Fruit fly (Drosophila melanogaster) whole organism, embryonic: ENCODE results near the gene uncNacbeta.

Source experiments
- Atf3 ChIP-seq: fragments of 200-800 bp; sonication (Bioruptor generic); optimal IDR thresholded peaks from 3 replicates; lab custom pipeline; 2016; ENCODE audit warnings: missing biosample characterization, missing genetic modification characterization
- CG10366 ChIP-seq: fragments of 200-800 bp; sonication (Bioruptor generic); IDR thresholded peaks from 2 replicates; pipeline ENCODE4 v1.3.6; 2022; ENCODE audit warnings: missing biosample characterization, missing genetic modification characterization
- CG10462 ChIP-seq: fragments of 200-800 bp; sonication (Bioruptor generic); optimal IDR thresholded peaks from 2 replicates; lab custom pipeline; 2016; ENCODE audit warnings: missing biosample characterization, missing genetic modification characterization
- CG12769 ChIP-seq: fragments of 200-800 bp; sonication (Bioruptor generic); optimal IDR thresholded peaks from 2 replicates; lab custom pipeline; 2019; ENCODE audit warnings: missing biosample characterization, mild to moderate bottlenecking, missing genetic modification characterization, moderate library complexity
- CG13424 ChIP-seq: fragments of 200-800 bp; sonication (Bioruptor generic); optimal IDR thresholded peaks from 2 replicates; lab custom pipeline; 2019; ENCODE audit warnings: missing biosample characterization, mild to moderate bottlenecking, missing genetic modification characterization, moderate library complexity
- CG1529 ChIP-seq: fragments of 200-800 bp; sonication (Bioruptor generic); optimal IDR thresholded peaks from 3 replicates; lab custom pipeline; 2018; ENCODE audit warnings: missing biosample characterization, missing genetic modification characterization
- CG17186 ChIP-seq: fragments of 200-800 bp; sonication (Bioruptor generic); optimal IDR thresholded peaks from 3 replicates; lab custom pipeline; 2017; ENCODE audit warnings: missing biosample characterization, missing genetic modification reagents, missing genetic modification characterization
- CG17829 ChIP-seq: fragments of 200-800 bp; optimal IDR thresholded peaks from 2 replicates; lab custom pipeline; 2019; ENCODE audit warnings: missing biosample characterization, mild to moderate bottlenecking, missing genetic modification characterization, moderate library complexity
- CG18262 ChIP-seq: fragments of 200-800 bp; optimal IDR thresholded peaks from 3 replicates; lab custom pipeline; 2019; ENCODE audit warnings: missing biosample characterization, mild to moderate bottlenecking, missing genetic modification characterization, moderate library complexity
- CG2199 ChIP-seq: fragments of 200-800 bp; sonication (Bioruptor generic); IDR thresholded peaks from 3 replicates; pipeline ENCODE4 v1.3.6; 2022; ENCODE audit warnings: missing biosample characterization, missing genetic modification characterization
- CG30431 ChIP-seq: fragments of 200-800 bp; sonication (Bioruptor generic); optimal IDR thresholded peaks from 2 replicates; lab custom pipeline; 2017; ENCODE audit warnings: missing biosample characterization, missing genetic modification characterization
- CG31388 ChIP-seq: fragments of 200-800 bp; sonication (Bioruptor generic); optimal IDR thresholded peaks from 2 replicates; lab custom pipeline; 2016; ENCODE audit warnings: missing biosample characterization, missing genetic modification characterization
- CG31441 ChIP-seq: fragments of 200-800 bp; sonication (Bioruptor generic); IDR thresholded peaks from 2 replicates; pipeline ENCODE4 v1.3.6; 2022; ENCODE audit warnings: missing biosample characterization, missing genetic modification characterization
- CG34224 ChIP-seq: fragments of 200-800 bp; sonication (Bioruptor generic); IDR thresholded peaks from 3 replicates; pipeline ENCODE4 v1.3.6; 2022; ENCODE audit warnings: missing biosample characterization, missing genetic modification characterization; ENCODE audit not compliant: partially characterized antibody
- CG3995 ChIP-seq: fragments of 200-800 bp; sonication (Bioruptor generic); optimal IDR thresholded peaks from 3 replicates; lab custom pipeline; 2016; ENCODE audit warnings: missing biosample characterization, missing genetic modification characterization
- CG4820 ChIP-seq: fragments of 200-800 bp; sonication (Bioruptor generic); optimal IDR thresholded peaks from 3 replicates; lab custom pipeline; 2016; ENCODE audit warnings: missing biosample characterization, missing genetic modification characterization
- CG7556 ChIP-seq: fragments of 200-800 bp; sonication (Bioruptor generic); optimal IDR thresholded peaks from 2 replicates; lab custom pipeline; 2017; ENCODE audit warnings: missing biosample characterization, mild to moderate bottlenecking, missing genetic modification characterization
- CG8290 ChIP-seq, 3 experiments: fragments of 200-800 bp; sonication (Bioruptor generic); optimal IDR thresholded peaks; 2 replicates each; lab custom pipeline; 2016 to 2019; ENCODE audit warnings: missing biosample characterization in 3 of 3, missing genetic modification characterization in 3 of 3, mild to moderate bottlenecking in 2 of 3, moderate library complexity in 1 of 3
- CG8944 ChIP-seq: fragments of 200-800 bp; sonication (Bioruptor generic); optimal IDR thresholded peaks from 3 replicates; lab custom pipeline; 2016; ENCODE audit warnings: missing biosample characterization, missing genetic modification characterization
- CG9437 ChIP-seq: fragments of 200-800 bp; sonication (Bioruptor generic); optimal IDR thresholded peaks from 2 replicates; lab custom pipeline; 2018; ENCODE audit warnings: missing biosample characterization, mild to moderate bottlenecking, missing genetic modification characterization
- CTCF ChIP-seq: fragments of 200-800 bp; sonication (Bioruptor generic); optimal IDR thresholded peaks from 2 replicates; lab custom pipeline; 2017; ENCODE audit warnings: missing biosample characterization, mild to moderate bottlenecking, missing genetic modification characterization, moderate library complexity
- CkIIα-i1 ChIP-seq: fragments of 200-800 bp; sonication (Bioruptor generic); IDR thresholded peaks from 2 replicates; pipeline ENCODE4 v1.3.6; 2022; ENCODE audit warnings: missing biosample characterization, missing genetic modification characterization
- D19A ChIP-seq: fragments of 200-800 bp; optimal IDR thresholded peaks from 3 replicates; lab custom pipeline; 2019; ENCODE audit warnings: missing biosample characterization, mild to moderate bottlenecking, missing genetic modification characterization, moderate library complexity
- Ets65A ChIP-seq: fragments of 200-800 bp; sonication (Bioruptor generic); peaks from one replicate; lab custom pipeline; 2016; ENCODE audit warnings: missing biosample characterization, missing genetic modification characterization
- Fer1 ChIP-seq: fragments of 200-800 bp; sonication (Bioruptor generic); optimal IDR thresholded peaks from 2 replicates; lab custom pipeline; 2017; ENCODE audit warnings: missing biosample characterization, mild to moderate bottlenecking, missing genetic modification characterization
- HmgZ ChIP-seq: fragments of 200-800 bp; sonication (Bioruptor generic); optimal IDR thresholded peaks from 2 replicates; lab custom pipeline; 2018; ENCODE audit warnings: missing biosample characterization, mild to moderate bottlenecking, missing genetic modification characterization
- Meics ChIP-seq: fragments of 200-800 bp; sonication (Bioruptor generic); optimal IDR thresholded peaks from 2 replicates; lab custom pipeline; 2017; ENCODE audit warnings: missing biosample characterization, mild to moderate bottlenecking, missing genetic modification characterization
- NC2α ChIP-seq: fragments of 200-800 bp; sonication (Bioruptor generic); optimal IDR thresholded peaks from 2 replicates; lab custom pipeline; 2016; ENCODE audit warnings: missing biosample characterization, missing genetic modification characterization
- NFAT ChIP-seq: fragments of 200-800 bp; sonication (Bioruptor generic); IDR thresholded peaks from 2 replicates; pipeline ENCODE4 v1.3.6; 2022; ENCODE audit warnings: missing biosample characterization, missing genetic modification characterization
- Oaz ChIP-seq: fragments of 200-800 bp; sonication (Bioruptor generic); IDR thresholded peaks from 2 replicates; pipeline ENCODE4 v1.3.6; 2022; ENCODE audit warnings: missing biosample characterization, missing genetic modification characterization
- Sox100B ChIP-seq: fragments of 200-800 bp; sonication (Bioruptor generic); optimal IDR thresholded peaks from 3 replicates; lab custom pipeline; 2018; ENCODE audit warnings: missing biosample characterization, mild to moderate bottlenecking, missing genetic modification characterization
- Xbp1 ChIP-seq: fragments of 200-800 bp; sonication (Bioruptor generic); optimal IDR thresholded peaks from 3 replicates; lab custom pipeline; 2016; ENCODE audit warnings: missing biosample characterization, mild to moderate bottlenecking, missing genetic modification characterization
- bcd ChIP-seq: fragments of 200-800 bp; sonication (Bioruptor generic); optimal IDR thresholded peaks from 2 replicates; lab custom pipeline; 2017; ENCODE audit warnings: missing biosample characterization, mild to moderate bottlenecking, missing genetic modification characterization
- cg ChIP-seq: fragments of 200-800 bp; sonication (Bioruptor generic); optimal IDR thresholded peaks from 3 replicates; lab custom pipeline; 2019; ENCODE audit warnings: missing biosample characterization, mild to moderate bottlenecking, missing genetic modification characterization, moderate library complexity
- dati ChIP-seq: fragments of 200-800 bp; sonication (Bioruptor generic); IDR thresholded peaks from 2 replicates; pipeline ENCODE4 v1.3.6; 2022; ENCODE audit warnings: missing biosample characterization, missing genetic modification characterization
- dpn ChIP-seq, 2 experiments: fragments of 200-800 bp; sonication (Bioruptor generic); optimal IDR thresholded peaks; 3 replicates each; lab custom pipeline; 2016; ENCODE audit warnings: missing biosample characterization in 2 of 2, missing genetic modification characterization in 2 of 2
- ems ChIP-seq: fragments of 200-800 bp; sonication (Bioruptor generic); optimal IDR thresholded peaks from 3 replicates; lab custom pipeline; 2016; ENCODE audit warnings: missing biosample characterization, missing genetic modification characterization
- fd96Cb ChIP-seq: fragments of 200-800 bp; sonication (Bioruptor generic); optimal IDR thresholded peaks from 2 replicates; lab custom pipeline; 2018; ENCODE audit warnings: missing biosample characterization, mild to moderate bottlenecking, missing genetic modification characterization, moderate library complexity
- gsb ChIP-seq: fragments of 200-800 bp; sonication (Bioruptor generic); IDR thresholded peaks from 2 replicates; pipeline ENCODE4 v1.3.6; 2022; ENCODE audit warnings: missing biosample characterization, missing genetic modification characterization
- gsb-n ChIP-seq: fragments of 200-800 bp; sonication (Bioruptor generic); optimal IDR thresholded peaks from 3 replicates; lab custom pipeline; 2018; ENCODE audit warnings: missing biosample characterization, mild to moderate bottlenecking, missing genetic modification characterization
- h ChIP-seq: fragments of >200 bp; optimal IDR thresholded peaks from 2 replicates; lab custom pipeline; 2017
- her ChIP-seq: fragments of 200-800 bp; sonication (Bioruptor generic); optimal IDR thresholded peaks from 2 replicates; lab custom pipeline; 2016; ENCODE audit warnings: missing biosample characterization, missing genetic modification characterization
- hth ChIP-seq: fragments of >200 bp; optimal IDR thresholded peaks from 2 replicates; lab custom pipeline; 2017; ENCODE audit warnings: inconsistent platforms
- knrl ChIP-seq: fragments of 200-800 bp; sonication (Bioruptor generic); IDR thresholded peaks from 3 replicates; pipeline ENCODE4 v1.3.6; 2022; ENCODE audit warnings: missing biosample characterization, missing genetic modification characterization; ENCODE audit not compliant: partially characterized antibody
- pho ChIP-seq: fragments of 200-800 bp; sonication (Bioruptor generic); optimal IDR thresholded peaks from 2 replicates; lab custom pipeline; 2016; ENCODE audit warnings: missing biosample characterization, missing genetic modification characterization
- pum ChIP-seq: fragments of 200-800 bp; sonication (Bioruptor generic); optimal IDR thresholded peaks from 2 replicates; lab custom pipeline; 2016; ENCODE audit warnings: missing biosample characterization, missing genetic modification characterization
- ranshi ChIP-seq: fragments of 200-800 bp; sonication (Bioruptor generic); IDR thresholded peaks from 2 replicates; pipeline ENCODE4 v1.3.6; 2022; ENCODE audit warnings: missing biosample characterization, missing genetic modification characterization
- sd ChIP-seq: fragments of 200-800 bp; sonication (Bioruptor generic); optimal IDR thresholded peaks from 3 replicates; lab custom pipeline; 2018; ENCODE audit warnings: missing biosample characterization, mild to moderate bottlenecking, missing genetic modification characterization, moderate library complexity
- ssp ChIP-seq: fragments of 200-800 bp; sonication (Bioruptor generic); IDR thresholded peaks from 2 replicates; pipeline ENCODE4 v1.3.6; 2022; ENCODE audit warnings: missing biosample characterization, missing genetic modification characterization
- stwl ChIP-seq: fragments of 200-800 bp; sonication (Bioruptor generic); optimal IDR thresholded peaks from 3 replicates; lab custom pipeline; 2018; ENCODE audit warnings: missing biosample characterization, mild to moderate bottlenecking, missing genetic modification characterization, moderate library complexity
- tin ChIP-seq: fragments of 200-800 bp; sonication (Bioruptor generic); optimal IDR thresholded peaks from 3 replicates; lab custom pipeline; 2016; ENCODE audit warnings: missing biosample characterization, missing genetic modification characterization
- tll ChIP-seq, 2 experiments: fragments of 200-800 bp in 1 of 2; fragments of >200 bp in 1 of 2; sonication (Bioruptor generic) in 1 of 2; optimal IDR thresholded peaks; 2 replicates each; lab custom pipeline; 2017 to 2019; ENCODE audit warnings: missing biosample characterization in 2 of 2, missing genetic modification characterization in 2 of 2, mild to moderate bottlenecking in 1 of 2, moderate library complexity in 1 of 2

Gene uncNacbeta

DNA sequence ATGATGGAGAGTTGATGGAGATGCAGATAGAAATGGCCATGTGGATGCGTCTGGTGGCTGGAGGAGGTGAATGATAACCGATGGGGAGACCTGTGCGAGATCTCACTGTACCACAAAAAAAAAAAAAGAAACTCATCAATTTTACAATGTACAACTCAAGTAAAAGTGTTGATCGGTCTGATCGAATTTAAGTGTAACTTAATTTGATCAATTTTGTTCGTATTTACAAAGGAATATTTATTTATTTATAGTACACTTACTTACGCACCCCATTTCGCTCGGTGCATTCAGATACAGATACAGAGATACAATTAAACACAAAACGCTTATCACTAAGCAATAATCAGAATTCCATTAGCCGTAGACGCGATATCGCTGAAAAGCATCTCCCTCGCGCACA lies 40.9 kb downstream of the uncNacbeta start (continued):
- TF ChIP-seq CG3995 (GFP tag; lab: Kevin White, UChicago) (no peak), Oaz (0 out of 2 replicates have a peak, but pooled peaks have one; percentile 15), Ets65A (GFP tag; lab: Kevin White, UChicago) (no peak), pum (peak; percentile 45), stwl (tag; lab: Kevin White, UChicago) (no peak), gsb-n (peak; percentile 58), NC2α (GFP tag; lab: Kevin White, UChicago) (peak; percentile 7), D19A (tag; lab: Kevin White, UChicago) (peak; percentile 28), tll (GFP tag; optimal IDR thresholded peaks at IDR 0.05; lab: Kevin White, UChicago) (no peak), CG31441 (peak; percentile 74), h (lab: Kevin White, UChicago) (no peak), CG18262 (peak; percentile 66), pho (GFP tag; lab: Kevin White, UChicago) (no peak), CG4820 (GFP tag; lab: Kevin White, UChicago) (peak; percentile 60), CG10462 (GFP tag; lab: Kevin White, UChicago) (peak; percentile 5), fd96Cb (peak; percentile 57), Meics (GFP tag; lab: Kevin White, UChicago) (no peak), CG1529 (peak; percentile 61), CG30431 (GFP tag; lab: Kevin White, UChicago) (peak; percentile 1), Xbp1 (GFP tag; lab: Kevin White, UChicago) (peak; percentile 59), Atf3 (GFP tag; lab: Kevin White, UChicago) (no peak), CG17829 (peak; percentile 37), CG13424 (tag; lab: Kevin White, UChicago) (peak; percentile 49), sd (tag; lab: Kevin White, UChicago) (no peak), NFAT (GFP tag; lab: Robert Waterston, UW) (no peak), CG8290 (GFP tag; optimal IDR thresholded peaks at IDR 0.05; lab: Kevin White, UChicago) (no peak), CG8290 (tag; optimal IDR thresholded peaks at IDR 0.05; lab: Kevin White, UChicago) (no peak), CG12769 (tag; lab: Kevin White, UChicago) (no peak), hth (no peak), CG17186 (GFP tag; lab: Kevin White, UChicago) (no peak), dati (GFP tag; lab: Robert Waterston, UW) (peak; percentile 48; the same call in 1 of the 2 replicates), dpn (GFP tag; optimal IDR thresholded peaks at IDR 0.05; lab: Kevin White, UChicago) (peak in 1 of 2 experiments; percentile 32), bcd (GFP tag; lab: Kevin White, UChicago) (peak; percentile 43), her (GFP tag; lab: Kevin White, UChicago) (no peak), CG2199 (GFP tag; lab: Robert Waterston, UW) (no peak), Fer1 (GFP tag; lab: Kevin White, UChicago) (no peak), CTCF (GFP tag; lab: Kevin White, UChicago) (peak; percentile 8), tin (peak; percentile 38), Sox100B (GFP tag; lab: Kevin White, UChicago) (peak; percentile 58), ssp (GFP tag; lab: Robert Waterston, UW) (0 out of 2 replicates have a peak, but pooled peaks have one; percentile 29), CG8944 (peak; percentile 4), CG34224 (GFP tag; lab: Robert Waterston, UW) (no peak), CG9437 (GFP tag; lab: Kevin White, UChicago) (peak; percentile 32), CG31388 (GFP tag; lab: Kevin White, UChicago) (no peak), CG10366 (GFP tag; lab: Robert Waterston, UW) (peak; percentile 37; the same call in 1 of the 2 replicates), ems (GFP tag; lab: Kevin White, UChicago) (peak; percentile 39), CkIIα-i1 (GFP tag; lab: Robert Waterston, UW) (no peak), ranshi (GFP tag; lab: Robert Waterston, UW) (peak; percentile 44; the same call in 1 of the 2 replicates), gsb (no peak), cg (GFP tag; lab: Kevin White, UChicago) (no peak), HmgZ (tag; lab: Kevin White, UChicago) (no peak), CG7556 (GFP tag; lab: Kevin White, UChicago) (peak; percentile 27), knrl (GFP tag; lab: Robert Waterston, UW) (no peak)
